Worm (Caenorhabditis elegans) whole organism, L4 larva: Measurements from ENCODE around the gene K09F6.13.

Experiments
- F26F4.8 ChIP-seq: fragments of 200-800 bp; sonication (Bioruptor generic); conservative IDR thresholded peaks from 2 replicates; pipeline ENCODE4 v1.3.6; 2022; ENCODE audit warnings: missing genetic modification characterization, missing compliant biosample characterization
- F37D6.2 ChIP-seq: sonication (generic microtip); optimal IDR thresholded peaks from 2 replicates; lab custom pipeline; 2016; ENCODE audit warnings: mild to moderate bottlenecking, missing genetic modification characterization, missing compliant biosample characterization
- F44E2.7 ChIP-seq: fragments of 200-800 bp; sonication (Bioruptor generic); IDR thresholded peaks from 2 replicates; pipeline ENCODE4 v2.1.2; 2022; ENCODE audit warnings: missing genetic modification characterization, missing compliant biosample characterization
- T26A8.4 ChIP-seq: fragments of 200-800 bp; sonication (Bioruptor generic); IDR thresholded peaks from 2 replicates; pipeline ENCODE4 v1.3.6; 2022; ENCODE audit warnings: missing genetic modification characterization, missing compliant biosample characterization
- Y105C5A.15 ChIP-seq: fragments of 200-800 bp; sonication (Bioruptor generic); IDR thresholded peaks from 2 replicates; pipeline ENCODE4 v1.3.6; 2022; ENCODE audit warnings: missing genetic modification characterization, missing compliant biosample characterization
- aha-1 ChIP-seq: fragments of 150-350 bp; peaks from one replicate; lab custom pipeline; 2014; ENCODE audit warnings: missing biosample characterization, missing genetic modification characterization
- arid-1 ChIP-seq: fragments of 200-800 bp; sonication (Bioruptor generic); conservative IDR thresholded peaks from 2 replicates; pipeline ENCODE4 v1.3.6; 2022; ENCODE audit warnings: missing genetic modification reagents, missing genetic modification characterization, missing compliant biosample characterization
- ceh-82 ChIP-seq: sonication (generic microtip); optimal IDR thresholded peaks from 2 replicates; lab custom pipeline; 2017; ENCODE audit warnings: missing biosample characterization, missing genetic modification characterization
- ces-1 ChIP-seq: fragments of 150-350 bp; sonication (generic microtip); optimal IDR thresholded peaks from 4 replicates; lab custom pipeline; 2014; ENCODE audit warnings: missing biosample characterization, missing genetic modification reagents, missing genetic modification characterization
- cey-2 ChIP-seq: sonication (generic microtip); optimal IDR thresholded peaks from 3 replicates; lab custom pipeline; 2017; ENCODE audit warnings: missing genetic modification characterization, mild to moderate bottlenecking, missing compliant biosample characterization, antibody characterized with exemption, borderline replicate concordance; ENCODE audit not compliant: insufficient read depth
- daf-16 ChIP-seq, 3 experiments: sonication (generic microtip); optimal IDR thresholded peaks; 2 replicates each; lab custom pipeline; 2016 to 2017; ENCODE audit warnings: missing genetic modification characterization in 3 of 3, missing genetic modification reagents in 3 of 3, mild to moderate bottlenecking in 2 of 3, missing compliant biosample characterization in 2 of 3, missing biosample characterization in 1 of 3, moderate library complexity in 1 of 3
- daf-19 ChIP-seq: fragments of 200-800 bp; sonication (Bioruptor generic); conservative IDR thresholded peaks from 2 replicates; pipeline ENCODE4 v1.3.6; 2022; ENCODE audit warnings: missing genetic modification characterization, missing compliant biosample characterization
- daf-8 ChIP-seq: fragments of 200-800 bp; sonication (Bioruptor generic); IDR thresholded peaks from 2 replicates; pipeline ENCODE4 v1.3.6; 2022; ENCODE audit warnings: missing genetic modification characterization, missing compliant biosample characterization
- dmd-6 ChIP-seq: fragments of 200-800 bp; sonication (Bioruptor generic); IDR thresholded peaks from 2 replicates; pipeline ENCODE4 v1.3.6; 2022; ENCODE audit warnings: missing genetic modification reagents, missing genetic modification characterization, missing compliant biosample characterization
- dmd-8 ChIP-seq: fragments of 200-800 bp; sonication (Bioruptor generic); IDR thresholded peaks from 2 replicates; pipeline ENCODE4 v1.3.6; 2022; ENCODE audit warnings: missing genetic modification characterization, missing compliant biosample characterization
- dve-1 ChIP-seq: sonication (generic microtip); optimal IDR thresholded peaks from 2 replicates; lab custom pipeline; 2017; ENCODE audit warnings: antibody characterized with exemption, mild to moderate bottlenecking, missing genetic modification characterization, missing compliant biosample characterization; ENCODE audit not compliant: insufficient read depth
- egl-43 ChIP-seq: fragments of 200-800 bp; sonication (Bioruptor generic); IDR thresholded peaks from 2 replicates; pipeline ENCODE4 v1.3.6; 2022; ENCODE audit warnings: missing genetic modification reagents, missing genetic modification characterization, missing compliant biosample characterization
- hmg-1.1 ChIP-seq: fragments of 200-800 bp; sonication (Bioruptor generic); IDR thresholded peaks from 2 replicates; pipeline ENCODE4 v1.3.6; 2022; ENCODE audit warnings: missing genetic modification reagents, missing genetic modification characterization, missing compliant biosample characterization
- lin-1 ChIP-seq: fragments of 200-800 bp; sonication (Bioruptor generic); IDR thresholded peaks from 2 replicates; pipeline ENCODE4 v1.3.6; 2022; ENCODE audit warnings: missing genetic modification reagents, missing genetic modification characterization, missing compliant biosample characterization
- lin-15B ChIP-seq: fragments of 150-350 bp; sonication (generic microtip); optimal IDR thresholded peaks from 3 replicates; lab custom pipeline; 2014; ENCODE audit warnings: missing biosample characterization, missing genetic modification characterization
- mdl-1 ChIP-seq, 2 experiments: fragments of 150-350 bp in 1 of 2; sonication (generic microtip) in 1 of 2; optimal IDR thresholded peaks; 2 replicates each; lab custom pipeline; 2014 to 2017; ENCODE audit warnings: missing biosample characterization in 2 of 2, missing genetic modification characterization in 2 of 2
- nhr-10 ChIP-seq: fragments of 150-350 bp; optimal IDR thresholded peaks from 2 replicates; lab custom pipeline; 2014; ENCODE audit warnings: missing biosample characterization, missing genetic modification characterization
- nhr-111 ChIP-seq: fragments of 200-800 bp; sonication (Bioruptor generic); optimal IDR thresholded peaks from 2 replicates; lab custom pipeline; 2018; ENCODE audit warnings: mild to moderate bottlenecking, missing genetic modification characterization, missing compliant biosample characterization
- nhr-237 ChIP-seq: sonication (generic microtip); optimal IDR thresholded peaks from 2 replicates; lab custom pipeline; 2017; ENCODE audit warnings: missing biosample characterization, missing genetic modification characterization
- nhr-28 ChIP-seq: fragments of 150-350 bp; optimal IDR thresholded peaks from 2 replicates; lab custom pipeline; 2014; ENCODE audit warnings: missing biosample characterization, missing genetic modification characterization
- nhr-42 ChIP-seq: fragments of 200-800 bp; sonication (Bioruptor generic); IDR thresholded peaks from 2 replicates; pipeline ENCODE4 v1.3.6; 2022; ENCODE audit warnings: missing genetic modification characterization, missing compliant biosample characterization
- nhr-6 ChIP-seq: fragments of 150-350 bp; optimal IDR thresholded peaks from 2 replicates; lab custom pipeline; 2014; ENCODE audit warnings: missing biosample characterization, missing genetic modification characterization
- nhr-76 ChIP-seq: fragments of 150-350 bp; optimal IDR thresholded peaks from 2 replicates; lab custom pipeline; 2014; ENCODE audit warnings: missing biosample characterization, missing genetic modification characterization
- pqm-1 ChIP-seq: sonication (generic microtip); optimal IDR thresholded peaks from 2 replicates; lab custom pipeline; 2017; ENCODE audit warnings: missing biosample characterization, missing genetic modification characterization
- saeg-2 ChIP-seq: fragments of 200-800 bp; sonication (Bioruptor generic); IDR thresholded peaks from 2 replicates; pipeline ENCODE4 v1.3.6; 2022; ENCODE audit warnings: missing genetic modification reagents, missing genetic modification characterization, missing compliant biosample characterization
- skn-1 ChIP-seq: fragments of 150-350 bp; optimal IDR thresholded peaks from 2 replicates; lab custom pipeline; 2014; ENCODE audit warnings: missing biosample characterization, missing genetic modification characterization
- snpc-1.2 ChIP-seq: fragments of 200-800 bp; sonication (Bioruptor generic); IDR thresholded peaks from 2 replicates; pipeline ENCODE4 v1.3.6; 2022; ENCODE audit warnings: missing genetic modification reagents, missing genetic modification characterization, missing compliant biosample characterization
- snpc-4 ChIP-seq: fragments of 150-350 bp; optimal IDR thresholded peaks from 2 replicates; lab custom pipeline; 2014; ENCODE audit warnings: missing biosample characterization, missing genetic modification characterization
- unc-39 ChIP-seq: sonication (generic microtip); optimal IDR thresholded peaks from 2 replicates; lab custom pipeline; 2017; ENCODE audit warnings: missing biosample characterization, missing genetic modification characterization
- unc-62 ChIP-seq, 3 experiments: fragments of 150-350 bp in 1 of 3; sonication (generic microtip); optimal IDR thresholded peaks in 2 of 3; peaks in 1 of 3; 1 replicate in 1 of 3; 2 replicates in 2 of 3; lab custom pipeline; 2014 to 2017; ENCODE audit warnings: missing biosample characterization in 3 of 3, missing genetic modification characterization in 3 of 3, missing genetic modification reagents in 3 of 3, missing genotype in 1 of 3
- zfp-3 ChIP-seq: fragments of 200-800 bp; sonication (Bioruptor generic); conservative IDR thresholded peaks from 2 replicates; pipeline ENCODE4 v1.3.6; 2022; ENCODE audit warnings: missing genetic modification reagents, missing genetic modification characterization, missing compliant biosample characterization
- zip-11 ChIP-seq: fragments of 200-800 bp; sonication (Bioruptor generic); IDR thresholded peaks from 2 replicates; pipeline ENCODE4 v1.3.6; 2022; ENCODE audit warnings: missing genetic modification characterization, missing compliant biosample characterization

Gene K09F6.13

ce11 chrII:2292549-2292948 is 3.6 kb downstream of the K09F6.13 start:
- TF ChIP-seq unc-62 (GFP tag; optimal IDR thresholded peaks at IDR 0.05 in 1 of 2; lab: Kevin White, UChicago) (peak in 1 of 2 experiments; percentile 6), unc-62 (tag; optimal IDR thresholded peaks at IDR 0.05; lab: Kevin White, UChicago) (no peak), F26F4.8 (GFP tag; lab: Robert Waterston, UW) (no peak), snpc-1.2 (GFP tag; lab: Robert Waterston, UW) (no peak), pqm-1 (tag; lab: Kevin White, UChicago) (peak; percentile 73)

ce11 chrII:2295817-2296315 is 7.0 kb downstream of the K09F6.13 start, which contains the start of gene fbxc-25:
Gene fbxc-25 (minus strand): TSS chrII:2296265.
- TF ChIP-seq daf-19 (GFP tag; lab: Robert Waterston, UW) = no peak
- no peak for TF ChIP-seq nhr-6 (tag; lab: Kevin White, UChicago)
- TF ChIP-seq unc-62 (GFP tag; optimal IDR thresholded peaks at IDR 0.05 in 1 of 2; lab: Kevin White, UChicago) = peak in 1 of 2 experiments; percentile 65
- no peak for TF ChIP-seq unc-62 (tag; optimal IDR thresholded peaks at IDR 0.05; lab: Kevin White, UChicago)
- peak; percentile 91 for TF ChIP-seq aha-1 (tag; lab: Kevin White, UChicago)

DNA sequence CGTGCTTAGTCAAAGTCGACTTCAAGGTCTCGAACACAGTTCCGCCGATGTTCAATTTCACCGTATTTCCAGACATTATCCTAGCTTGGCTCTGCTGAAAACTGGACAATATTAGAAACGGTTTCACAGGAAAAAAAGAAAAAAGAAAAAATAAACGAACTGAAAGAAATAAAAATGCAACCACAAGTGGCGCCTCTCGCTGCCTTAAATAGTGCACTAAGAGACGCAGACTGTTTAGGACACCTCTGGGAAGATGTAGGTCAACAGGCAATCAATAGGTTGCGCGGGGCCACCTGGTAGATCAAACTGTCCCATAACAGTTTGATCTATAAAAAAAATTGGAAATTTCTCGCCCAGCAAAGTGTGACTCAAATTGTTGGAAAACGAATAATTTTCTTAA is 9.8 kb downstream of the K09F6.13 start, which contains the start of gene B0281.4:
Gene B0281.4 (minus strand): TSS at position 101 of the 400 bp plus-strand sequence.
- TF ChIP-seq snpc-4 (tag; lab: Kevin White, UChicago) = no peak
- no peak for TF ChIP-seq lin-15B
- no peak for TF ChIP-seq skn-1 (tag; lab: Kevin White, UChicago)
- no peak for TF ChIP-seq nhr-237 (tag; lab: Kevin White, UChicago)
- TF ChIP-seq, all 104 proteins: peak for 0

ce11 chrII:2300861-2301260 is 11.9 kb downstream of the K09F6.13 start, which contains the start of gene B0281.5:
Gene B0281.5 (minus strand): TSS chrII:2300961.
- TF ChIP-seq saeg-2 (GFP tag; lab: Robert Waterston, UW) (no peak), aha-1 (tag; lab: Kevin White, UChicago) (peak; percentile 29)

ce11 chrII:2302330-2302729 is 13.4 kb downstream of the K09F6.13 start, which contains the start of gene B0281.6:
Gene B0281.6 (minus strand): TSS chrII:2302430.
- no peak for TF ChIP-seq T26A8.4 (GFP tag; lab: Robert Waterston, UW)
- no peak for TF ChIP-seq pqm-1 (tag; lab: Kevin White, UChicago)
- TF ChIP-seq cey-2 = no peak
- no peak for TF ChIP-seq F37D6.2
- no peak for TF ChIP-seq snpc-4 (tag; lab: Kevin White, UChicago)
- TF ChIP-seq dmd-8 (GFP tag; lab: Robert Waterston, UW) = no peak
- no peak for TF ChIP-seq egl-43 (GFP tag; lab: Robert Waterston, UW)
- no peak for TF ChIP-seq zip-11
- TF ChIP-seq daf-8 (GFP tag; lab: Robert Waterston, UW) = no peak
- no peak for TF ChIP-seq nhr-111 (GFP tag; lab: Kevin White, UChicago)
- TF ChIP-seq hmg-1.1 (GFP tag; lab: Robert Waterston, UW) = no peak
- TF ChIP-seq nhr-10 (tag; lab: Kevin White, UChicago) = no peak
- TF ChIP-seq Y105C5A.15 (GFP tag; lab: Robert Waterston, UW) = no peak
- TF ChIP-seq ces-1 = no peak
- TF ChIP-seq zfp-3 = no peak
- no peak for TF ChIP-seq F44E2.7
- TF ChIP-seq dmd-6 (GFP tag; lab: Robert Waterston, UW) = no peak
- TF ChIP-seq nhr-76 (tag; lab: Kevin White, UChicago) = no peak
- TF ChIP-seq, all 104 proteins: peak for 0

- peak; percentile 23 for TF ChIP-seq aha-1 (tag; lab: Kevin White, UChicago)
- TF ChIP-seq ceh-82 (tag; lab: Kevin White, UChicago) = no peak
Observed at ce11 chrII:2304575-2304974, 15.7 kb downstream of the K09F6.13 start.

DNA sequence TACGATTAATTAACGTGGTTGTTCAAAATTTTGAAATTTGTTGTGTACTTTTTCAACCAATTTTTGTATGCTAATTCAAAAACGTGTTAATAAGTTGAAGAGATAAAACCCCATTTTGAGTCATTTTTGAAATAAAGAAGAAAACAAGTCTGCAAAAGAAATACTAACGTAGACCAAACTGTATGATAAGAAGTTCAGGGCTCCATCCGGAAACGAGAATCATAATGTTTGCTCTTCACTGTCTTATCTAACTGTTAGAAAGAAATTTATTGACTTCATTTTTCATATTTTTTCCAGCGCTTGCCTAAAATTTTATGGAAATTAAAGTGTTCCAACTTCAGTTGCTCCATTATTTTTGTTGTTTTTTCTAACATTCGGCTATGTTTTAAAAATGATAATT is 16.6 kb downstream of the K09F6.13 start:
- TF ChIP-seq daf-16 (GFP tag; optimal IDR thresholded peaks at IDR 0.05; lab: Kevin White, UChicago) = no peak
- peak; percentile 52 for TF ChIP-seq daf-16 (tag; optimal IDR thresholded peaks at IDR 0.05; lab: Kevin White, UChicago)
- TF ChIP-seq mdl-1 (tag; optimal IDR thresholded peaks at IDR 0.05; lab: Kevin White, UChicago) = no peak
- TF ChIP-seq zip-11 = no peak
- TF ChIP-seq lin-1 (GFP tag; lab: Robert Waterston, UW) = peak; percentile 26; the same call in 1 of the 2 replicates
- no peak for TF ChIP-seq dve-1 (tag; lab: Kevin White, UChicago)
- TF ChIP-seq cey-2 = no peak
- peak; percentile 93 for TF ChIP-seq pqm-1 (tag; lab: Kevin White, UChicago)
- peak; percentile 10 for TF ChIP-seq aha-1 (tag; lab: Kevin White, UChicago)
- no peak for TF ChIP-seq nhr-76 (tag; lab: Kevin White, UChicago)
- TF ChIP-seq nhr-42 (GFP tag; lab: Robert Waterston, UW) = no peak
- peak; percentile 61 for TF ChIP-seq nhr-28 (tag; lab: Kevin White, UChicago)
- TF ChIP-seq arid-1 (GFP tag; lab: Robert Waterston, UW) = no peak
- no peak for TF ChIP-seq unc-39
- peak; percentile 10; the same call in 1 of the 2 replicates for TF ChIP-seq dmd-6 (GFP tag; lab: Robert Waterston, UW)
